Fruit fly (Drosophila melanogaster): ENCODE measurements around the gene Faf2.

- TF ChIP-seq CG14655 (GFP tag; optimal IDR thresholded peaks at IDR 0.05) (no peak), Pif1A (GFP tag; optimal IDR thresholded peaks at IDR 0.05) (no peak), rn (GFP tag; IDR thresholded peaks at IDR 0.05) (no peak), Pif1B (GFP tag; optimal IDR thresholded peaks at IDR 0.05) (no peak), CG34367 (tag; optimal IDR thresholded peaks at IDR 0.05) (no peak), CG4496 (GFP tag; IDR thresholded peaks at IDR 0.05) (no peak)
Measured at dm6 chr2L:18658108-18658507, 50.4 kb downstream of the Faf2 start.

Data from whole organism, pupa.